Fruit fly (Drosophila melanogaster) whole organism: Measurements from ENCODE around the gene Cdk12.

Source experiments
- CG8478 ChIP-seq: fragments of >200 bp; optimal IDR thresholded peaks from 2 replicates; lab custom pipeline; 2018; ENCODE audit warnings: inconsistent platforms
- Dll ChIP-seq: fragments of >200 bp; optimal IDR thresholded peaks from 2 replicates; lab custom pipeline; 2017
- EcR ChIP-seq, 2 experiments: fragments of >200 bp; optimal IDR thresholded peaks; 2 replicates each; lab custom pipeline; 2017; ENCODE audit warnings: missing biosample characterization in 2 of 2, missing genetic modification characterization in 2 of 2, missing genetic modification reagents in 2 of 2
- pan ChIP-seq: fragments of >200 bp; optimal IDR thresholded peaks from 2 replicates; lab custom pipeline; 2017
- psq ChIP-seq: fragments of >200 bp; optimal IDR thresholded peaks from 2 replicates; lab custom pipeline; 2017
- usp ChIP-seq: fragments of >200 bp; optimal IDR thresholded peaks from 2 replicates; lab custom pipeline; 2017; ENCODE audit warnings: missing biosample characterization, missing genetic modification characterization, mixed read lengths

dm6 chr3L:21496502-21496864 lies 19.6 kb upstream of the Cdk12 start:
- no peak for TF ChIP-seq psq (lab: Kevin White, UChicago)
- TF ChIP-seq Dll (lab: Kevin White, UChicago): no peak
- no peak for TF ChIP-seq pan (lab: Kevin White, UChicago)
- TF ChIP-seq usp (GFP tag; lab: Kevin White, UChicago): no peak
- TF ChIP-seq EcR (GFP tag; optimal IDR thresholded peaks at IDR 0.05; lab: Kevin White, UChicago): no peak
- no peak for TF ChIP-seq CG8478 (lab: Kevin White, UChicago)
